Worm (Caenorhabditis elegans): ENCODE results near the gene B0361.14.

ce11 chrIII:7331671-7332070 is 32.3 kb upstream of the B0361.14 start:
- no peak for TF ChIP-seq ama-1 (optimal IDR thresholded peaks at IDR 0.05)
- TF ChIP-seq ama-1 (GFP tag; optimal IDR thresholded peaks at IDR 0.05): no peak
- no peak for TF ChIP-seq F37B4.10 (GFP tag; IDR thresholded peaks at IDR 0.05)
- TF ChIP-seq let-526 (GFP tag; IDR thresholded peaks at IDR 0.05): no peak
- TF ChIP-seq nhr-90 (tag; optimal IDR thresholded peaks at IDR 0.05): no peak
- no peak for TF ChIP-seq F57A8.1 (GFP tag; optimal IDR thresholded peaks at IDR 0.05)
- TF ChIP-seq Y67H2A.10 (GFP tag; conservative IDR thresholded peaks at IDR 0.05): no peak
- no peak for TF ChIP-seq fkh-3 (tag; optimal IDR thresholded peaks at IDR 0.05)
- TF ChIP-seq hmg-20 (GFP tag; IDR thresholded peaks at IDR 0.05): no peak
- no peak for TF ChIP-seq tbx-9 (tag; optimal IDR thresholded peaks at IDR 0.05; ENCODE audit: borderline replicate concordance)
- TF ChIP-seq cebp-1 (GFP tag; IDR thresholded peaks at IDR 0.05): no peak
- no peak for TF ChIP-seq cebp-1 (tag; optimal IDR thresholded peaks at IDR 0.05)
- no peak for TF ChIP-seq pha-4 (tag; optimal IDR thresholded peaks at IDR 0.05)
- no peak for TF ChIP-seq ceh-40 (GFP tag; IDR thresholded peaks at IDR 0.05)
